Fruit fly (Drosophila melanogaster): ENCODE results near the gene CG1504.

Gene CG1504

DNA sequence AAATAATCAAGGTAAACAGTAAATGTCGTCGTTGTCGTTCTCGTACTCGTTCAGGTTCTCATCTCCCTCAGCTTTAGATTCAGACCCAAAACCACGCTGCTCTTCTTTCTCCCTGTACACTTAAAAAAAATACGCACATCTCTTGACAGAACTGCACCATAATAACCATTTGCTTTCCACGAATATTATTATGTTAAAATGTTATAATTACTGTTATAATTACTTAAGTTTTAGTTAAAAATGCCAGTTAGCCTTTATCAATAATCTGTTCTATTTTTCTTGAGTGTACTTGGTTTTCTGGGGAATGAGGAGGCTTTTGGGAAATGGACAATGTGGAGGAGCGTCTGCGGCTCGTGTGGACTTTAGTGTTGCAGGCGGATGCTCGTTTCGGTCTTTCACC is 12.0 kb upstream of the CG1504 start (continued):
- TF ChIP-seq vvl (GFP tag; IDR thresholded peaks at IDR 0.05) (peak; percentile 20; the same call in 1 of the 2 replicates), CG7839 (tag; optimal IDR thresholded peaks at IDR 0.05) (peak; percentile 52), Sox102F (GFP tag; optimal IDR thresholded peaks at IDR 0.05) (peak; percentile 45), Oli (tag; optimal IDR thresholded peaks at IDR 0.05) (peak; percentile 25), D19A (tag; optimal IDR thresholded peaks at IDR 0.05) (peak; percentile 13), CoRest (tag; optimal IDR thresholded peaks at IDR 0.05) (peak; percentile 12), p53 (GFP tag; optimal IDR thresholded peaks at IDR 0.05) (no peak), kay (GFP tag; optimal IDR thresholded peaks at IDR 0.05) (no peak), row (GFP tag; IDR thresholded peaks at IDR 0.05) (peak; percentile 38; the same call in 1 of the 3 replicates), CG14441 (GFP tag; IDR thresholded peaks at IDR 0.05) (peak; percentile 24; the same call in 1 of the 2 replicates), ind (GFP tag; optimal IDR thresholded peaks at IDR 0.05) (peak; percentile 7), CG6854 (GFP tag; optimal IDR thresholded peaks at IDR 0.05) (no peak), tin (GFP tag; optimal IDR thresholded peaks at IDR 0.05) (peak; percentile 3), Ets65A (GFP tag) (peak; percentile 22), CG1603 (tag; optimal IDR thresholded peaks at IDR 0.05) (peak; percentile 45), gsb-n (tag; optimal IDR thresholded peaks at IDR 0.05) (peak; percentile 3), Eip74EF (GFP tag; optimal IDR thresholded peaks at IDR 0.05) (no peak), CG14710 (tag; optimal IDR thresholded peaks at IDR 0.05) (peak; percentile 12), Abd-B (GFP tag; optimal IDR thresholded peaks at IDR 0.05) (no peak), dmrt99B (tag; optimal IDR thresholded peaks at IDR 0.05) (peak; percentile 47), CG2712 (tag; optimal IDR thresholded peaks at IDR 0.05) (peak; percentile 59)

DNA sequence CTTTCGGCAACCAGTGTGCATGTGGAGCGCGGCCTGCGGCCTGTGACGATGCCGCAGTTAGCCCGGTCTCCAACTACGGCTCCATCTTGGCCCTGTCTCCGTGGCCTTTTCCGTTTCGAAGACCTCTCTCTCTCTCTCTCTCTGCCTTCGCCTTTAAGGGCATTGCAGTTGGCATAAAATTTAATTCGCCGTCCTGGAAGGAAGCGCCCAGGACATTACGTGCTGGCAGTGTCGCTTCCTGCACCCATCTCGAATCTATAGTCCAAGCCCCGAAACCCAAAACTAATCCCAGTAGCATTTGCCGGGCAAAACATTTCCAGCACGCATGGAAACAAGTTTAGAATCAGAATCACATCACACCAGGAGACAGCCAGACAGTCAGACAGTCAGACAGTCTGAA is 3.0 kb downstream of the CG1504 start, which contains the start of gene CG1631:
Gene CG1631 (plus strand): TSS at position 301 of the 400 bp plus-strand sequence.
- TF ChIP-seq CG4854 (GFP tag; optimal IDR thresholded peaks at IDR 0.05) (no peak), tin (GFP tag; optimal IDR thresholded peaks at IDR 0.05) (no peak), da (GFP tag; optimal IDR thresholded peaks at IDR 0.05) (no peak), vfl (GFP tag; optimal IDR thresholded peaks at IDR 0.05) (no peak), Max (GFP tag; optimal IDR thresholded peaks at IDR 0.05) (no peak), gem (tag; optimal IDR thresholded peaks at IDR 0.05) (no peak), crc (GFP tag; optimal IDR thresholded peaks at IDR 0.05) (no peak), CG12219 (GFP tag; optimal IDR thresholded peaks at IDR 0.05) (no peak), CG2202 (tag; optimal IDR thresholded peaks at IDR 0.05) (no peak), HLH3B (GFP tag; IDR thresholded peaks at IDR 0.05) (no peak), Dip3 (GFP tag; optimal IDR thresholded peaks at IDR 0.05) (no peak)

DNA sequence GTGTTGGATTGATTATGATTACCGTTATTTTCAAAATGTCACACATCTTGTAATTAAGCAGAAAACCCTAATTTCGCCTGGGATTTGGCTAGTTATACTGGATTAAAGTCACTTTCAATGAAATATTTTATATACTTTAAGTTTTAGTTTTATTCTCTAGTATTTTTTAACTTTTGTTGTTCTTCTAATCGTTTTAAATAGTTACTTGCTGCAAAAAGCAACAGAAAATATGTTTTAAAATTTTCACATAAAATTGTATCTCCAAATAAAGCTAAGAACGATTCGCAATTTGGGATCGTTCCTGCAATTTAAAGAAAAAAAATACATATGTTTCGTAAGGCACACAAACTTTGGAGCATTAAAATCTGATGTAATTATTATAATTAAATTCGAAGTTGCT is 60.5 kb downstream of the CG1504 start, which contains the start of gene Inx6:
Gene Inx6 (minus strand): TSS at position 101 of the 400 bp plus-strand sequence.
- TF ChIP-seq Fer1 (GFP tag; optimal IDR thresholded peaks at IDR 0.05), result no peak
- no peak for TF ChIP-seq run (tag; optimal IDR thresholded peaks at IDR 0.05)
- no peak for TF ChIP-seq bsh (GFP tag; optimal IDR thresholded peaks at IDR 0.05)
- no peak for TF ChIP-seq Scr (GFP tag; IDR thresholded peaks at IDR 0.05; ENCODE audit: partially characterized antibody)
- TF ChIP-seq chn (GFP tag; optimal IDR thresholded peaks at IDR 0.05), result no peak
- no peak for TF ChIP-seq chif (GFP tag; optimal IDR thresholded peaks at IDR 0.05)
- no peak for TF ChIP-seq klu (GFP tag; IDR thresholded peaks at IDR 0.05)
- no peak for TF ChIP-seq Usf (GFP tag; optimal IDR thresholded peaks at IDR 0.05)
- no peak for TF ChIP-seq en (GFP tag; optimal IDR thresholded peaks at IDR 0.05)

Data from whole organism, embryonic.